Worm (Caenorhabditis elegans): ENCODE measurements around the gene srw-123.

The srw-123 gene

ce11 chrV:2934075-2934474 is 41.1 kb downstream of the srw-123 start, which contains the start of gene srh-247:
srh-247 (minus strand) TSS chrV:2934175.
- no peak for TF ChIP-seq tab-1 (GFP tag; IDR thresholded peaks at IDR 0.05)
- no peak for TF ChIP-seq flt-1 (GFP tag; IDR thresholded peaks at IDR 0.05)
- no peak for TF ChIP-seq ztf-29 (GFP tag; IDR thresholded peaks at IDR 0.05)
- no peak for TF ChIP-seq med-1 (GFP tag; optimal IDR thresholded peaks at IDR 0.05; ENCODE audit: insufficient read depth)
- TF ChIP-seq T22C8.4 (GFP tag; IDR thresholded peaks at IDR 0.05): no peak
- no peak for TF ChIP-seq ztf-23 (GFP tag; IDR thresholded peaks at IDR 0.05)
- no peak for TF ChIP-seq cog-1 (tag; optimal IDR thresholded peaks at IDR 0.05)
- no peak for TF ChIP-seq ref-1 (GFP tag; conservative IDR thresholded peaks at IDR 0.05)
- no peak for TF ChIP-seq klf-2 (GFP tag; conservative IDR thresholded peaks at IDR 0.05)

- TF ChIP-seq cog-1 (tag; optimal IDR thresholded peaks at IDR 0.05): no peak
- TF ChIP-seq tab-1 (GFP tag; IDR thresholded peaks at IDR 0.05): no peak
- no peak for TF ChIP-seq med-1 (GFP tag; optimal IDR thresholded peaks at IDR 0.05; ENCODE audit: insufficient read depth)
- TF ChIP-seq T22C8.4 (GFP tag; IDR thresholded peaks at IDR 0.05): no peak
- no peak for TF ChIP-seq flt-1 (GFP tag; IDR thresholded peaks at IDR 0.05)
- TF ChIP-seq klf-2 (GFP tag; conservative IDR thresholded peaks at IDR 0.05): no peak
Measured at ce11 chrV:2931252-2931651, 43.9 kb downstream of the srw-123 start, which contains the start of gene C31B8.1. C31B8.1 (plus strand) TSS chrV:2931552.

- TF ChIP-seq ztf-23 (GFP tag; IDR thresholded peaks at IDR 0.05) (no peak), ref-1 (GFP tag; conservative IDR thresholded peaks at IDR 0.05) (no peak), klf-2 (GFP tag; conservative IDR thresholded peaks at IDR 0.05) (no peak), cog-1 (tag; optimal IDR thresholded peaks at IDR 0.05) (no peak), T22C8.4 (GFP tag; IDR thresholded peaks at IDR 0.05) (no peak), ztf-29 (GFP tag; IDR thresholded peaks at IDR 0.05) (no peak), tab-1 (GFP tag; IDR thresholded peaks at IDR 0.05) (no peak), flt-1 (GFP tag; IDR thresholded peaks at IDR 0.05) (no peak), med-1 (GFP tag; optimal IDR thresholded peaks at IDR 0.05; ENCODE audit: insufficient read depth) (no peak)
Measured at ce11 chrV:2929753-2930152, 45.4 kb downstream of the srw-123 start, which contains the start of gene C31B8.16. C31B8.16 (plus strand) TSS chrV:2930053.

ce11 chrV:2927553-2927952 is 47.6 kb downstream of the srw-123 start, which contains the start of gene C31B8.12:
C31B8.12 (minus strand) TSS chrV:2927653.
- no peak for TF ChIP-seq cog-1 (tag; optimal IDR thresholded peaks at IDR 0.05)
- TF ChIP-seq flt-1 (GFP tag; IDR thresholded peaks at IDR 0.05): no peak
- TF ChIP-seq tab-1 (GFP tag; IDR thresholded peaks at IDR 0.05): no peak
- no peak for TF ChIP-seq ztf-23 (GFP tag; IDR thresholded peaks at IDR 0.05)
- no peak for TF ChIP-seq ref-1 (GFP tag; conservative IDR thresholded peaks at IDR 0.05)
- TF ChIP-seq T22C8.4 (GFP tag; IDR thresholded peaks at IDR 0.05): no peak
- TF ChIP-seq ztf-29 (GFP tag; IDR thresholded peaks at IDR 0.05): no peak
- no peak for TF ChIP-seq med-1 (GFP tag; optimal IDR thresholded peaks at IDR 0.05; ENCODE audit: insufficient read depth)
- TF ChIP-seq klf-2 (GFP tag; conservative IDR thresholded peaks at IDR 0.05): no peak

Measured in whole organism, midembryonic.